Fruit fly (Drosophila melanogaster) whole organism, embryonic: ENCODE measurements around the gene CG6195.

Source experiments
- B-H2 ChIP-seq: fragments of 200-800 bp; sonication (Bioruptor generic); optimal IDR thresholded peaks from 2 replicates; lab custom pipeline; 2018; ENCODE audit warnings: missing biosample characterization, mild to moderate bottlenecking, missing genetic modification characterization
- CG10274 ChIP-seq: fragments of 200-800 bp; sonication (Bioruptor generic); optimal IDR thresholded peaks from 3 replicates; lab custom pipeline; 2017; ENCODE audit warnings: missing biosample characterization, mild to moderate bottlenecking, missing genetic modification characterization
- CG10462 ChIP-seq: fragments of 200-800 bp; sonication (Bioruptor generic); optimal IDR thresholded peaks from 2 replicates; lab custom pipeline; 2016; ENCODE audit warnings: missing biosample characterization, missing genetic modification characterization
- CG11723 ChIP-seq: fragments of 200-800 bp; sonication (Bioruptor generic); optimal IDR thresholded peaks from 2 replicates; lab custom pipeline; 2017; ENCODE audit warnings: missing biosample characterization, mild to moderate bottlenecking, missing genetic modification characterization
- CG12104 ChIP-seq: fragments of 200-800 bp; sonication (Bioruptor generic); optimal IDR thresholded peaks from 3 replicates; lab custom pipeline; 2016; ENCODE audit warnings: missing biosample characterization, missing genetic modification characterization
- CG12219 ChIP-seq: fragments of 200-800 bp; sonication (Bioruptor generic); optimal IDR thresholded peaks from 3 replicates; lab custom pipeline; 2018; ENCODE audit warnings: missing biosample characterization, mild to moderate bottlenecking, missing genetic modification characterization
- CG12236 ChIP-seq: fragments of 200-800 bp; sonication (Bioruptor generic); optimal IDR thresholded peaks from 2 replicates; lab custom pipeline; 2016; ENCODE audit warnings: missing biosample characterization, missing genetic modification characterization
- CG13123 ChIP-seq: fragments of 200-800 bp; sonication (Bioruptor generic); optimal IDR thresholded peaks from 2 replicates; lab custom pipeline; 2016; ENCODE audit warnings: missing biosample characterization, missing genetic modification characterization
- CG13624 ChIP-seq: fragments of 200-800 bp; sonication (Bioruptor generic); optimal IDR thresholded peaks from 2 replicates; lab custom pipeline; 2016; ENCODE audit warnings: missing biosample characterization, missing genetic modification characterization
- CG13894 ChIP-seq: fragments of 200-800 bp; sonication (Bioruptor generic); optimal IDR thresholded peaks from 3 replicates; lab custom pipeline; 2018; ENCODE audit warnings: missing biosample characterization, mild to moderate bottlenecking, missing genetic modification characterization, moderate library complexity
- CG14050 ChIP-seq: fragments of 200-800 bp; sonication (Bioruptor generic); IDR thresholded peaks from 3 replicates; pipeline ENCODE4 v1.3.6; 2022; ENCODE audit warnings: missing biosample characterization, missing genetic modification characterization
- CG17186 ChIP-seq: fragments of 200-800 bp; sonication (Bioruptor generic); optimal IDR thresholded peaks from 3 replicates; lab custom pipeline; 2017; ENCODE audit warnings: missing biosample characterization, missing genetic modification reagents, missing genetic modification characterization
- CG17612 ChIP-seq: fragments of 200-800 bp; sonication (Bioruptor generic); IDR thresholded peaks from 2 replicates; pipeline ENCODE4 v1.3.6; 2022; ENCODE audit warnings: missing biosample characterization, missing genetic modification characterization
- CG18599 ChIP-seq: fragments of 200-800 bp; sonication (Bioruptor generic); optimal IDR thresholded peaks from 3 replicates; lab custom pipeline; 2017; ENCODE audit warnings: missing biosample characterization, missing genetic modification characterization, mild to moderate bottlenecking, moderate library complexity, missing genetic modification reagents
- CG2678 ChIP-seq: fragments of 200-800 bp; sonication (Bioruptor generic); optimal IDR thresholded peaks from 3 replicates; lab custom pipeline; 2019; ENCODE audit warnings: missing biosample characterization, mild to moderate bottlenecking, missing genetic modification characterization, moderate library complexity
- CG32772 ChIP-seq: fragments of 200-800 bp; sonication (Bioruptor generic); IDR thresholded peaks from 2 replicates; pipeline ENCODE4 v1.3.6; 2022; ENCODE audit warnings: missing biosample characterization, missing genetic modification characterization
- CG34376 ChIP-seq: fragments of 200-800 bp; sonication (Bioruptor generic); optimal IDR thresholded peaks from 2 replicates; lab custom pipeline; 2018; ENCODE audit warnings: missing biosample characterization, mild to moderate bottlenecking, missing genetic modification characterization
- CG3995 ChIP-seq: fragments of 200-800 bp; sonication (Bioruptor generic); optimal IDR thresholded peaks from 3 replicates; lab custom pipeline; 2016; ENCODE audit warnings: missing biosample characterization, missing genetic modification characterization
- CG4424 ChIP-seq: fragments of 200-800 bp; sonication (Bioruptor generic); optimal IDR thresholded peaks from 3 replicates; lab custom pipeline; 2016; ENCODE audit warnings: missing biosample characterization, missing genetic modification characterization
- CG4617 ChIP-seq: fragments of 200-800 bp; sonication (Bioruptor generic); optimal IDR thresholded peaks from 3 replicates; lab custom pipeline; 2016; ENCODE audit warnings: missing biosample characterization, missing genetic modification characterization, borderline replicate concordance
- CG6272 ChIP-seq: fragments of 200-800 bp; sonication (Bioruptor generic); IDR thresholded peaks from 2 replicates; pipeline ENCODE4 v1.3.6; 2022; ENCODE audit warnings: missing biosample characterization, missing genetic modification characterization
- CG7987 ChIP-seq: fragments of 200-800 bp; sonication (Bioruptor generic); optimal IDR thresholded peaks from 2 replicates; lab custom pipeline; 2018; ENCODE audit warnings: missing biosample characterization, mild to moderate bottlenecking, missing genetic modification characterization, moderate library complexity
- CG9876 ChIP-seq: fragments of 200-800 bp; sonication (Bioruptor generic); optimal IDR thresholded peaks from 2 replicates; lab custom pipeline; 2016; ENCODE audit warnings: missing biosample characterization, missing genetic modification characterization
- CG9932 ChIP-seq: fragments of 200-800 bp; sonication (Bioruptor generic); IDR thresholded peaks from 2 replicates; pipeline ENCODE4 v1.3.6; 2022; ENCODE audit warnings: missing biosample characterization, missing genetic modification characterization
- CTCF ChIP-seq: fragments of 200-800 bp; sonication (Bioruptor generic); optimal IDR thresholded peaks from 2 replicates; lab custom pipeline; 2017; ENCODE audit warnings: missing biosample characterization, mild to moderate bottlenecking, missing genetic modification characterization, moderate library complexity
- Dip3 ChIP-seq: fragments of 200-800 bp; sonication (Bioruptor generic); optimal IDR thresholded peaks from 3 replicates; lab custom pipeline; 2016; ENCODE audit warnings: missing biosample characterization, missing genetic modification characterization
- H15 ChIP-seq: fragments of 200-800 bp; sonication (Bioruptor generic); IDR thresholded peaks from 3 replicates; pipeline ENCODE4 v1.3.6; 2022; ENCODE audit warnings: missing biosample characterization, missing genetic modification characterization
- Hmr ChIP-seq: fragments of 200-800 bp; sonication (Bioruptor generic); optimal IDR thresholded peaks from 3 replicates; lab custom pipeline; 2017; ENCODE audit warnings: mild to moderate bottlenecking, missing biosample characterization, missing genetic modification reagents, missing genetic modification characterization
- Hr51 ChIP-seq, 2 experiments: fragments of 200-800 bp; sonication (Bioruptor generic); optimal IDR thresholded peaks; 2 replicates in 1 of 2; 3 replicates in 1 of 2; lab custom pipeline; 2016 to 2018; ENCODE audit warnings: missing biosample characterization in 2 of 2, missing genetic modification characterization in 2 of 2, mild to moderate bottlenecking in 1 of 2, moderate library complexity in 1 of 2
- Kr ChIP-seq: fragments of 200-800 bp; sonication (Bioruptor generic); optimal IDR thresholded peaks from 2 replicates; lab custom pipeline; 2017; ENCODE audit warnings: missing biosample characterization, mild to moderate bottlenecking, missing genetic modification characterization
- MESR4 ChIP-seq: fragments of 200-800 bp; sonication (Bioruptor generic); optimal IDR thresholded peaks from 2 replicates; lab custom pipeline; 2018; ENCODE audit warnings: missing biosample characterization, mild to moderate bottlenecking, missing genetic modification characterization, moderate library complexity
- Med ChIP-seq: fragments of 200-800 bp; sonication (Bioruptor generic); peaks from one replicate; lab custom pipeline; 2016; ENCODE audit warnings: missing biosample characterization, missing genetic modification characterization, mild to moderate bottlenecking, inconsistent platforms, moderate library complexity
- Myb ChIP-seq: fragments of 200-800 bp; sonication (Bioruptor generic); optimal IDR thresholded peaks from 2 replicates; lab custom pipeline; 2016; ENCODE audit warnings: missing biosample characterization, missing genetic modification characterization
- Spps ChIP-seq: fragments of 200-800 bp; sonication (Bioruptor generic); optimal IDR thresholded peaks from 2 replicates; lab custom pipeline; 2018; ENCODE audit warnings: missing biosample characterization, mild to moderate bottlenecking, missing genetic modification characterization
- az2 ChIP-seq: fragments of 200-800 bp; sonication (Bioruptor generic); optimal IDR thresholded peaks from 3 replicates; lab custom pipeline; 2016; ENCODE audit warnings: missing biosample characterization, missing genetic modification characterization
- cas ChIP-seq: fragments of 200-800 bp; sonication (Bioruptor generic); IDR thresholded peaks from 2 replicates; pipeline ENCODE4 v1.3.6; 2022; ENCODE audit warnings: missing biosample characterization, missing genetic modification characterization
- emc ChIP-seq: fragments of 200-800 bp; sonication (Bioruptor generic); optimal IDR thresholded peaks from 2 replicates; lab custom pipeline; 2016; ENCODE audit warnings: missing biosample characterization, missing genetic modification characterization
- ewg ChIP-seq: fragments of 200-800 bp; sonication (Bioruptor generic); optimal IDR thresholded peaks from 3 replicates; lab custom pipeline; 2017; ENCODE audit warnings: mild to moderate bottlenecking, missing biosample characterization, missing genetic modification reagents, missing genetic modification characterization
- gcm ChIP-seq: fragments of 200-800 bp; sonication (Bioruptor generic); optimal IDR thresholded peaks from 2 replicates; lab custom pipeline; 2019; ENCODE audit warnings: missing biosample characterization, mild to moderate bottlenecking, missing genetic modification characterization, moderate library complexity
- gt ChIP-seq: fragments of 200-800 bp; sonication (Bioruptor generic); IDR thresholded peaks from 2 replicates; pipeline ENCODE4 v1.3.6; 2022; ENCODE audit warnings: missing biosample characterization, missing genetic modification characterization
- hbn ChIP-seq: fragments of 200-800 bp; sonication (Bioruptor generic); IDR thresholded peaks from 2 replicates; pipeline ENCODE4 v1.3.6; 2022; ENCODE audit warnings: missing biosample characterization, missing genetic modification characterization; ENCODE audit not compliant: partially characterized antibody
- lilli ChIP-seq: fragments of 200-800 bp; sonication (Bioruptor generic); optimal IDR thresholded peaks from 3 replicates; lab custom pipeline; 2016; ENCODE audit warnings: missing biosample characterization, missing genetic modification characterization
- pfk ChIP-seq: fragments of 200-800 bp; sonication (Bioruptor generic); optimal IDR thresholded peaks from 2 replicates; lab custom pipeline; 2018; ENCODE audit warnings: missing biosample characterization, mild to moderate bottlenecking, missing genetic modification characterization, moderate library complexity
- phol ChIP-seq: fragments of 200-800 bp; sonication (Bioruptor generic); optimal IDR thresholded peaks from 3 replicates; lab custom pipeline; 2018; ENCODE audit warnings: missing biosample characterization, mild to moderate bottlenecking, missing genetic modification characterization, moderate library complexity
- ranshi ChIP-seq: fragments of 200-800 bp; sonication (Bioruptor generic); IDR thresholded peaks from 2 replicates; pipeline ENCODE4 v1.3.6; 2022; ENCODE audit warnings: missing biosample characterization, missing genetic modification characterization
- scrt ChIP-seq: fragments of 200-800 bp; sonication (Bioruptor generic); optimal IDR thresholded peaks from 2 replicates; lab custom pipeline; 2018; ENCODE audit warnings: missing biosample characterization, mild to moderate bottlenecking, missing genetic modification characterization, moderate library complexity
- sim ChIP-seq: fragments of 200-800 bp; sonication (Bioruptor generic); IDR thresholded peaks from 2 replicates; pipeline ENCODE4 v1.3.6; 2022; ENCODE audit warnings: missing biosample characterization, missing genetic modification characterization
- so ChIP-seq: fragments of 200-800 bp; sonication (Bioruptor generic); IDR thresholded peaks from 3 replicates; pipeline ENCODE4 v1.3.6; 2022; ENCODE audit warnings: missing biosample characterization, missing genetic modification characterization
- trem ChIP-seq: fragments of 200-800 bp; optimal IDR thresholded peaks from 3 replicates; lab custom pipeline; 2019; ENCODE audit warnings: missing biosample characterization, mild to moderate bottlenecking, missing genetic modification characterization, moderate library complexity
- trh ChIP-seq: fragments of 200-800 bp; sonication (Bioruptor generic); optimal IDR thresholded peaks from 2 replicates; lab custom pipeline; 2016; ENCODE audit warnings: missing biosample characterization, missing genetic modification characterization
- unpg ChIP-seq: fragments of 200-800 bp; sonication (Bioruptor generic); optimal IDR thresholded peaks from 3 replicates; lab custom pipeline; 2018; ENCODE audit warnings: missing biosample characterization, mild to moderate bottlenecking, missing genetic modification characterization, moderate library complexity
- wek ChIP-seq: fragments of 200-800 bp; sonication (Bioruptor generic); optimal IDR thresholded peaks from 3 replicates; lab custom pipeline; 2018; ENCODE audit warnings: missing biosample characterization, mild to moderate bottlenecking, missing genetic modification characterization, moderate library complexity
- z ChIP-seq: fragments of 200-800 bp; sonication (Bioruptor generic); IDR thresholded peaks from 3 replicates; pipeline ENCODE4 v1.3.6; 2022; ENCODE audit warnings: missing biosample characterization, missing genetic modification characterization

The CG6195 gene

dm6 chr3R:19642893-19643270 lies 5.3 kb downstream of the CG6195 start (continued):
- no peak for TF ChIP-seq Spps (tag; lab: Kevin White, UChicago)
- peak; percentile 8 for TF ChIP-seq B-H2
- TF ChIP-seq Dip3 (GFP tag; lab: Kevin White, UChicago), result no peak
- TF ChIP-seq CG17186 (GFP tag; lab: Kevin White, UChicago), result no peak
- no peak for TF ChIP-seq ranshi (GFP tag; lab: Robert Waterston, UW)
- TF ChIP-seq CG12236 (GFP tag; lab: Kevin White, UChicago), result no peak
- no peak for TF ChIP-seq CG12219
- TF ChIP-seq CG13624, result peak; percentile 35
- no peak for TF ChIP-seq CG10274 (GFP tag; lab: Kevin White, UChicago)
- TF ChIP-seq CG9932 (GFP tag; lab: Robert Waterston, UW), result peak; percentile 43
- peak; percentile 7 for TF ChIP-seq phol (tag; lab: Kevin White, UChicago)
- no peak for TF ChIP-seq scrt (GFP tag; lab: Kevin White, UChicago)
- TF ChIP-seq CG4617 (GFP tag; lab: Kevin White, UChicago), result no peak
- no peak for TF ChIP-seq gcm (GFP tag; lab: Kevin White, UChicago)
- no peak for TF ChIP-seq CG32772 (GFP tag; lab: Robert Waterston, UW)
- TF ChIP-seq CG13123 (GFP tag; lab: Kevin White, UChicago), result no peak
- no peak for TF ChIP-seq CG9876 (GFP tag; lab: Kevin White, UChicago)
- TF ChIP-seq sim, result no peak
- no peak for TF ChIP-seq cas
- no peak for TF ChIP-seq CG18599 (GFP tag; lab: Kevin White, UChicago)
- TF ChIP-seq H15 (GFP tag; lab: Robert Waterston, UW), result no peak
- TF ChIP-seq pfk (GFP tag; lab: Kevin White, UChicago), result no peak
- TF ChIP-seq CG7987, result no peak
- no peak for TF ChIP-seq so
- no peak for TF ChIP-seq z
- TF ChIP-seq CG4424 (GFP tag; lab: Kevin White, UChicago), result no peak
- no peak for TF ChIP-seq gt
- TF ChIP-seq CG17612 (GFP tag; lab: Robert Waterston, UW), result no peak
- no peak for TF ChIP-seq CG34376
- no peak for TF ChIP-seq CG3995 (GFP tag; lab: Kevin White, UChicago)
- TF ChIP-seq CG2678 (tag; lab: Kevin White, UChicago), result no peak
- peak; percentile 14 for TF ChIP-seq CG11723 (GFP tag; lab: Kevin White, UChicago)
- no peak for TF ChIP-seq CG13894
- TF ChIP-seq Hr51 (GFP tag; optimal IDR thresholded peaks at IDR 0.05; lab: Kevin White, UChicago), result no peak
- TF ChIP-seq unpg (GFP tag; lab: Kevin White, UChicago), result no peak
- TF ChIP-seq Hmr (GFP tag; lab: Kevin White, UChicago), result peak; percentile 11
- no peak for TF ChIP-seq az2
- TF ChIP-seq trh (GFP tag; lab: Kevin White, UChicago), result no peak
- no peak for TF ChIP-seq Med (GFP tag; lab: Kevin White, UChicago)
- peak; percentile 2 for TF ChIP-seq Myb (GFP tag; lab: Kevin White, UChicago)
- no peak for TF ChIP-seq ewg (GFP tag; lab: Kevin White, UChicago)
- no peak for TF ChIP-seq wek (GFP tag; lab: Kevin White, UChicago)
- TF ChIP-seq lilli (GFP tag; lab: Kevin White, UChicago), result no peak
- no peak for TF ChIP-seq CG6272 (GFP tag; lab: Robert Waterston, UW)
- peak; percentile 70 for TF ChIP-seq hbn (GFP tag; lab: Robert Waterston, UW)
- no peak for TF ChIP-seq Kr (GFP tag; lab: Kevin White, UChicago)
- no peak for TF ChIP-seq CG12104 (GFP tag; lab: Kevin White, UChicago)
- TF ChIP-seq trem, result no peak
- no peak for TF ChIP-seq CG14050
- no peak for TF ChIP-seq MESR4 (GFP tag; lab: Kevin White, UChicago)
- TF ChIP-seq CG10462, result no peak
- TF ChIP-seq emc (GFP tag; lab: Kevin White, UChicago), result no peak
- no peak for TF ChIP-seq CTCF (GFP tag; lab: Kevin White, UChicago)
